Fruit fly (Drosophila melanogaster) whole organism, embryonic: ENCODE results near the gene Osi21.

ENCODE experiments used
- CG14050 ChIP-seq: fragments of 200-800 bp; sonication (Bioruptor generic); IDR thresholded peaks from 3 replicates; pipeline ENCODE4 v1.3.6; 2022; ENCODE audit warnings: missing biosample characterization, missing genetic modification characterization
- CG14667 ChIP-seq: fragments of 200-800 bp; sonication (Bioruptor generic); IDR thresholded peaks from 2 replicates; pipeline ENCODE4 v1.3.6; 2022; ENCODE audit warnings: missing biosample characterization, missing genetic modification characterization
- CG15011 ChIP-seq: fragments of 200-800 bp; sonication (Bioruptor generic); optimal IDR thresholded peaks from 3 replicates; lab custom pipeline; 2018; ENCODE audit warnings: missing biosample characterization, mild to moderate bottlenecking, missing genetic modification characterization
- CG15514 ChIP-seq: fragments of 200-800 bp; sonication (Bioruptor generic); optimal IDR thresholded peaks from 3 replicates; lab custom pipeline; 2017; ENCODE audit warnings: missing biosample characterization, missing genetic modification characterization, mild to moderate bottlenecking, moderate library complexity, missing genetic modification reagents
- CG18599 ChIP-seq: fragments of 200-800 bp; sonication (Bioruptor generic); optimal IDR thresholded peaks from 3 replicates; lab custom pipeline; 2017; ENCODE audit warnings: missing biosample characterization, missing genetic modification characterization, mild to moderate bottlenecking, moderate library complexity, missing genetic modification reagents
- CG30431 ChIP-seq: fragments of 200-800 bp; sonication (Bioruptor generic); optimal IDR thresholded peaks from 2 replicates; lab custom pipeline; 2017; ENCODE audit warnings: missing biosample characterization, missing genetic modification characterization
- CG34224 ChIP-seq: fragments of 200-800 bp; sonication (Bioruptor generic); IDR thresholded peaks from 3 replicates; pipeline ENCODE4 v1.3.6; 2022; ENCODE audit warnings: missing biosample characterization, missing genetic modification characterization; ENCODE audit not compliant: partially characterized antibody
- CG5180 ChIP-seq: fragments of 200-800 bp; sonication (Bioruptor generic); optimal IDR thresholded peaks from 3 replicates; lab custom pipeline; 2017; ENCODE audit warnings: missing biosample characterization, missing genetic modification characterization, mild to moderate bottlenecking, moderate library complexity, missing genetic modification reagents
- CG5953 ChIP-seq: fragments of 200-800 bp; sonication (Bioruptor generic); IDR thresholded peaks from 2 replicates; pipeline ENCODE4 v1.3.6; 2022; ENCODE audit warnings: missing biosample characterization, missing genetic modification characterization
- D ChIP-seq, 2 experiments: fragments of 200-800 bp in 1 of 2; fragments of >200 bp in 1 of 2; sonication (Bioruptor generic) in 1 of 2; optimal IDR thresholded peaks; 2 replicates in 1 of 2; 3 replicates in 1 of 2; lab custom pipeline; 2017; ENCODE audit warnings: mild to moderate bottlenecking in 1 of 2, missing biosample characterization in 1 of 2, missing genetic modification characterization in 1 of 2, missing genetic modification reagents in 1 of 2
- D19A ChIP-seq: fragments of 200-800 bp; optimal IDR thresholded peaks from 3 replicates; lab custom pipeline; 2019; ENCODE audit warnings: missing biosample characterization, mild to moderate bottlenecking, missing genetic modification characterization, moderate library complexity
- Dbx ChIP-seq: fragments of 200-800 bp; sonication (Bioruptor generic); IDR thresholded peaks from 3 replicates; pipeline ENCODE4 v1.3.6; 2022; ENCODE audit warnings: missing biosample characterization, missing genetic modification characterization
- Deaf1 ChIP-seq: fragments of 200-800 bp; optimal IDR thresholded peaks from 3 replicates; lab custom pipeline; 2019; ENCODE audit warnings: missing biosample characterization, mild to moderate bottlenecking, missing genetic modification characterization, moderate library complexity
- Dp ChIP-seq: fragments of 200-800 bp; sonication (Bioruptor generic); optimal IDR thresholded peaks from 2 replicates; lab custom pipeline; 2018; ENCODE audit warnings: missing biosample characterization, mild to moderate bottlenecking, missing genetic modification characterization, moderate library complexity
- HHEX ChIP-seq: fragments of 200-800 bp; sonication (Bioruptor generic); optimal IDR thresholded peaks from 3 replicates; lab custom pipeline; 2017; ENCODE audit warnings: missing biosample characterization, mild to moderate bottlenecking, missing genetic modification characterization, missing genetic modification reagents
- Hey ChIP-seq: fragments of 200-800 bp; sonication (Bioruptor generic); optimal IDR thresholded peaks from 3 replicates; lab custom pipeline; 2018; ENCODE audit warnings: missing biosample characterization, mild to moderate bottlenecking, missing genetic modification characterization
- Hr39 ChIP-seq: fragments of >200 bp; optimal IDR thresholded peaks from 2 replicates; lab custom pipeline; 2017
- Med ChIP-seq: fragments of 200-800 bp; sonication (Bioruptor generic); peaks from one replicate; lab custom pipeline; 2016; ENCODE audit warnings: missing biosample characterization, missing genetic modification characterization, mild to moderate bottlenecking, inconsistent platforms, moderate library complexity
- Optix ChIP-seq: fragments of 200-800 bp; sonication (Bioruptor generic); IDR thresholded peaks from 3 replicates; pipeline ENCODE4 v1.3.6; 2022; ENCODE audit warnings: missing biosample characterization, missing genetic modification characterization
- Pdp1 ChIP-seq, 2 experiments: fragments of 200-800 bp; sonication (Bioruptor generic); optimal IDR thresholded peaks; 3 replicates each; lab custom pipeline; 2016; ENCODE audit warnings: missing biosample characterization in 2 of 2, missing genetic modification characterization in 2 of 2, mild to moderate bottlenecking in 1 of 2, moderate library complexity in 1 of 2
- Rfx ChIP-seq: fragments of 200-800 bp; sonication (Bioruptor generic); IDR thresholded peaks from 2 replicates; pipeline ENCODE4 v1.3.6; 2022; ENCODE audit warnings: missing biosample characterization, missing genetic modification characterization
- Vsx1 ChIP-seq: fragments of 200-800 bp; sonication (Bioruptor generic); optimal IDR thresholded peaks from 2 replicates; lab custom pipeline; 2017; ENCODE audit warnings: missing biosample characterization, mild to moderate bottlenecking, missing genetic modification characterization, missing genetic modification reagents
- abd-A ChIP-seq: fragments of 200-800 bp; sonication (Bioruptor generic); optimal IDR thresholded peaks from 3 replicates; lab custom pipeline; 2019; ENCODE audit warnings: missing biosample characterization, mild to moderate bottlenecking, missing genetic modification characterization, moderate library complexity
- cg ChIP-seq: fragments of 200-800 bp; sonication (Bioruptor generic); optimal IDR thresholded peaks from 3 replicates; lab custom pipeline; 2019; ENCODE audit warnings: missing biosample characterization, mild to moderate bottlenecking, missing genetic modification characterization, moderate library complexity
- corto ChIP-seq: fragments of 200-800 bp; sonication (Bioruptor generic); optimal IDR thresholded peaks from 2 replicates; lab custom pipeline; 2016; ENCODE audit warnings: missing biosample characterization, mild to moderate bottlenecking, missing genetic modification characterization, moderate library complexity
- crol ChIP-seq: fragments of 200-800 bp; sonication (Bioruptor generic); IDR thresholded peaks from 2 replicates; pipeline ENCODE4 v1.3.6; 2022; ENCODE audit warnings: missing biosample characterization, missing genetic modification characterization
- cwo ChIP-seq: fragments of 200-800 bp; sonication (Bioruptor generic); optimal IDR thresholded peaks from 3 replicates; lab custom pipeline; 2017; ENCODE audit warnings: missing biosample characterization, missing genetic modification characterization, mild to moderate bottlenecking, moderate library complexity, missing genetic modification reagents
- gcm ChIP-seq: fragments of 200-800 bp; sonication (Bioruptor generic); optimal IDR thresholded peaks from 2 replicates; lab custom pipeline; 2019; ENCODE audit warnings: missing biosample characterization, mild to moderate bottlenecking, missing genetic modification characterization, moderate library complexity
- nerfin-1 ChIP-seq: fragments of 200-800 bp; sonication (Bioruptor generic); optimal IDR thresholded peaks from 3 replicates; lab custom pipeline; 2019; ENCODE audit warnings: missing biosample characterization, mild to moderate bottlenecking, missing genetic modification characterization, moderate library complexity
- pros ChIP-seq: fragments of 200-800 bp; sonication (Bioruptor generic); optimal IDR thresholded peaks from 3 replicates; lab custom pipeline; 2019; ENCODE audit warnings: missing biosample characterization, mild to moderate bottlenecking, missing genetic modification characterization, moderate library complexity
- rib ChIP-seq: fragments of 200-800 bp; sonication (Bioruptor generic); IDR thresholded peaks from 2 replicates; pipeline ENCODE4 v1.3.6; 2022; ENCODE audit warnings: missing biosample characterization, missing genetic modification characterization
- sc ChIP-seq, 3 experiments: fragments of >200 bp in 2 of 3; fragments of 200-800 bp in 1 of 3; sonication (Bioruptor generic) in 1 of 3; optimal IDR thresholded peaks; 2 replicates in 2 of 3; 3 replicates in 1 of 3; lab custom pipeline; 2017; ENCODE audit warnings: mild to moderate bottlenecking in 1 of 3, missing biosample characterization in 1 of 3, missing genetic modification characterization in 1 of 3, missing genetic modification reagents in 1 of 3
- schlank ChIP-seq: fragments of 200-800 bp; sonication (Bioruptor generic); optimal IDR thresholded peaks from 2 replicates; lab custom pipeline; 2018; ENCODE audit warnings: missing biosample characterization, mild to moderate bottlenecking, missing genetic modification characterization
- scrt ChIP-seq: fragments of 200-800 bp; sonication (Bioruptor generic); optimal IDR thresholded peaks from 2 replicates; lab custom pipeline; 2018; ENCODE audit warnings: missing biosample characterization, mild to moderate bottlenecking, missing genetic modification characterization, moderate library complexity
- sens ChIP-seq: fragments of 200-800 bp; sonication (Bioruptor generic); peaks from one replicate; lab custom pipeline; 2016; ENCODE audit warnings: missing biosample characterization, missing genetic modification characterization
- yki ChIP-seq: fragments of >200 bp; optimal IDR thresholded peaks from 3 replicates; lab custom pipeline; 2018

Osi21 gene

dm6 chr2L:11251181-11251580 lies 34.3 kb downstream of the Osi21 start:
- TF ChIP-seq CG18599 (GFP tag; lab: Kevin White, UChicago): peak; percentile 29
- peak; percentile 66 for TF ChIP-seq D19A (tag; lab: Kevin White, UChicago)
- TF ChIP-seq sens: peak; percentile 62
- no peak for TF ChIP-seq CG14667 (GFP tag; lab: Robert Waterston, UW)
- no peak for TF ChIP-seq Vsx1

- TF ChIP-seq Rfx (GFP tag; lab: Robert Waterston, UW) (no peak), Hr39 (peak; percentile 61), Dp (GFP tag; lab: Kevin White, UChicago) (no peak), Optix (GFP tag; lab: Robert Waterston, UW) (0 out of 3 replicates have a peak, but pooled peaks have one; percentile 21), CG5953 (GFP tag; lab: Robert Waterston, UW) (no peak), pros (GFP tag; lab: Kevin White, UChicago) (peak; percentile 35), corto (no peak), schlank (tag; lab: Kevin White, UChicago) (no peak), sc (optimal IDR thresholded peaks at IDR 0.05; lab: Kevin White, UChicago) (no peak), sc (GFP tag; optimal IDR thresholded peaks at IDR 0.05; lab: Kevin White, UChicago) (no peak), crol (GFP tag; lab: Robert Waterston, UW) (peak; percentile 80), Deaf1 (tag; lab: Kevin White, UChicago) (peak; percentile 20), abd-A (tag; lab: Kevin White, UChicago) (peak; percentile 69), CG30431 (no peak), CG15011 (GFP tag; lab: Kevin White, UChicago) (no peak), HHEX (GFP tag; lab: Kevin White, UChicago) (no peak), D (optimal IDR thresholded peaks at IDR 0.05; lab: Kevin White, UChicago) (no peak), D (GFP tag; optimal IDR thresholded peaks at IDR 0.05; lab: Kevin White, UChicago) (no peak), CG15514 (GFP tag; lab: Kevin White, UChicago) (no peak), rib (GFP tag; lab: Robert Waterston, UW) (no peak), Dbx (GFP tag; lab: Robert Waterston, UW) (no peak)
Observed at dm6 chr2L:11249376-11249775, 36.1 kb downstream of the Osi21 start.

dm6 chr2L:11247730-11248129 lies 37.8 kb downstream of the Osi21 start:
- TF ChIP-seq gcm (peak; percentile 27), cwo (peak; percentile 4), scrt (peak; percentile 38), abd-A (tag; lab: Kevin White, UChicago) (peak; percentile 95), CG5180 (GFP tag; lab: Kevin White, UChicago) (peak; percentile 48), Pdp1 (GFP tag; optimal IDR thresholded peaks at IDR 0.05; lab: Kevin White, UChicago) (peak in 1 of 2 experiments; percentile 4), cg (GFP tag; lab: Kevin White, UChicago) (peak; percentile 44), yki (lab: Kevin White, UChicago) (no peak), Med (peak; percentile 46), nerfin-1 (tag; lab: Kevin White, UChicago) (peak; percentile 59), Rfx (GFP tag; lab: Robert Waterston, UW) (no peak), Hey (tag; lab: Kevin White, UChicago) (peak; percentile 15), CG14050 (no peak), CG34224 (GFP tag; lab: Robert Waterston, UW) (no peak)
